Fruit fly (Drosophila melanogaster) whole organism, prepupa: ENCODE measurements around the gene dunk.

ENCODE experiments used
- Sox102F ChIP-seq: fragments of 200-800 bp; sonication (Bioruptor generic); optimal IDR thresholded peaks from 2 replicates; lab custom pipeline; 2016; ENCODE audit warnings: missing biosample characterization, mild to moderate bottlenecking, missing genetic modification characterization
- lz ChIP-seq: fragments of 200-800 bp; sonication (Bioruptor generic); optimal IDR thresholded peaks from 3 replicates; lab custom pipeline; 2016; ENCODE audit warnings: missing biosample characterization, missing genetic modification characterization
- topi ChIP-seq: fragments of 200-800 bp; sonication (Bioruptor generic); optimal IDR thresholded peaks from 3 replicates; lab custom pipeline; 2016; ENCODE audit warnings: missing biosample characterization, missing genetic modification characterization

DNA sequence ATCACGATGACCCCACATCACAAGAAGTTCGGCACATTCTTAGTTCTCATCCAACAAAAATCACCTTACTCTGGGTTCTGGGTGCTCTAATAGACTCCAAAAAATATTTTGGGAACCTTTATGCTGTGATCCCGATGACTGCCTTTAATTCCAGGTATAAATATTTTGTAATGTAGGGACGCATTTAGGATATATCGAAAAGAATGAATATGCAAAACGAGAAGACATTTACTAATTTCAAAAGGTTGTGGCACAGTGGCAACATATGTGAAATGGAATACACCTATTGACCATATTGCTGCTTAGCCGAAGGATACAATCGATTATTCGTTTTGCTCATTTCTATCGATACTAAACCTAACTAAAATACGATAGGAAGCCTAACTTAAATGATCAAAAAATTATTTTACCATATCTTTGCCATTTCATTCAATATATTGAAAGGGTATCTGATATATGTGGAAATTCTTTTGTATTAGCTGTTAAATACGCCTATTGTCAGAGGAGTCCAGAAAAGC lies 30.5 kb upstream of the dunk start, which contains the start of gene CG3651:
- TF ChIP-seq lz (no peak), topi (no peak), Sox102F (GFP tag; lab: Kevin White, UChicago) (no peak)
